Fruit fly (Drosophila melanogaster): ENCODE measurements around the gene kel.

- TF ChIP-seq OdsH (GFP tag; optimal IDR thresholded peaks at IDR 0.05) (no peak), h (GFP tag; optimal IDR thresholded peaks at IDR 0.05) (no peak), Hr78 (GFP tag; optimal IDR thresholded peaks at IDR 0.05) (no peak), Dif (GFP tag; optimal IDR thresholded peaks at IDR 0.05; ENCODE audit: partially characterized antibody) (no peak), brk (GFP tag; optimal IDR thresholded peaks at IDR 0.05) (no peak)
Measured at dm6 chr2L:18154551-18154950, 16.7 kb upstream of the kel start, which contains the start of gene CG15155.
